Worm (Caenorhabditis elegans) whole organism, dauer: ENCODE data around the gene F38H4.6.

Experiments
- unc-62 ChIP-seq: sonication (generic microtip); optimal IDR thresholded peaks from 2 replicates; lab custom pipeline; 2017; ENCODE audit warnings: missing biosample characterization, missing genetic modification reagents, missing genetic modification characterization

Gene F38H4.6

DNA sequence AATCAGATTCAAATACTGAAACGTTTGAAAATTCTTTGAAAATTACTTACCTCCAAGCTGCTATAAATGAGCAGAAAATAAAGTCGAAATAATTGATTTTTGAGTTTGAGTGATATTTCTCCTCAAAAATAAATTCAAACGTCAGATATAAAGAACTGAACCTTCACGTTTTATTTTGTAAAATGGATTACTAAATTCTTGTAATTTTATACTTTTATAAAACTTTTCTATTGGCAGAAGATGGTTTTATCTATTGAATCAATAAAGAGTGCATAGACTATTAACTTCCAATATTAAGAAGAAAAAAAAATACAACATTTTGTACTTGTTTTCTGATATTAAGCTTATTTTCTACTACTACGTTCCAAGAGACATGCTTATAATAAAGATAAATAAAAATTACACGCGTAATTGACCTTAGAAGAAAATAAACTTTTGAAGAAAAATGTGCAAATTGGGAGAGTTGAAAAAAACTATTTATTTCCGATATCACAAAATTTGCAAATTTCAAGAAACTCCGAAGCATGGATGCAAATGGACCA, at the start of gene F38H4.6, which contains the start of gene F38H4.4:
Gene F38H4.6 (minus strand): TSS at position 101 of the 542 bp plus-strand sequence.
Gene F38H4.4 (plus strand): TSS at position 492 of the 542 bp plus-strand sequence.
- TF ChIP-seq unc-62 (GFP tag; lab: Kevin White, UChicago), result no peak

DNA sequence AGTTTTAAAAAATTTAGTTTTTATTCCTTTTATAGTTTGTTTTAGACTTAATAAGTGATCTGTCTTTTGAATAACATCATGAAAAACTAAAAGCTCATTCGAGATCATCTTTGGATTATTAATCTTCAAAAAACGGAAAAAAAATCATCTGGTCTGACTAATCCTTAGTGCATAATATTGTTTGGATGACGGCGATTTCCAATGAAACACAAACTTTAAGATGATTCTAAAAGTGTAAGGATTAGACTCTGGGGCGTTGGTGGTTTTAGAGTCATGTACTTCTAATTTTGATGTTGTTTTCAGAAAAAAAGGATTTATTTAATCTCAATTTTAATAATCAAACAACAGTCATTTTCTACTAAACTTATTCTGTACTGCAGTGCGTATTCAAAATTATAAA, 45.7 kb upstream of the F38H4.6 start:
- no peak for TF ChIP-seq unc-62 (GFP tag; lab: Kevin White, UChicago)

DNA sequence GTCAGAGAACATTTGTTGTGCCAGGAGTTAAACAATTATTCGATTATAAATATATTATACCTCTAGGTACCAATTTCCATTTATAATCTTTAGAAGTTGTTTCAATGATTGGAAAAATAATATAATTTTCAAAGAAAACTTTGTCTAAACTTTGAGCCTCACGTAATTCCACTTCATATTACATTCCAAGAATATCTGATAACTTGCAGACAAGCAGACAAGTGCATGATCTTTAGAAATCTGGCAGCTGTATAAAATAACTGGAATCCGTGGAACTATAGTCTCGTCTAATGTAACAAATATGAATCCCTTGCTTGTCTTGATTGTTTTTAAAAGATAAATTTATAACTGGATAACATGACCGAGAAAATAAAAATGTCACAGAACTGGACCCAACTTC, 44.9 kb upstream of the F38H4.6 start:
- no peak for TF ChIP-seq unc-62 (GFP tag; lab: Kevin White, UChicago)

DNA sequence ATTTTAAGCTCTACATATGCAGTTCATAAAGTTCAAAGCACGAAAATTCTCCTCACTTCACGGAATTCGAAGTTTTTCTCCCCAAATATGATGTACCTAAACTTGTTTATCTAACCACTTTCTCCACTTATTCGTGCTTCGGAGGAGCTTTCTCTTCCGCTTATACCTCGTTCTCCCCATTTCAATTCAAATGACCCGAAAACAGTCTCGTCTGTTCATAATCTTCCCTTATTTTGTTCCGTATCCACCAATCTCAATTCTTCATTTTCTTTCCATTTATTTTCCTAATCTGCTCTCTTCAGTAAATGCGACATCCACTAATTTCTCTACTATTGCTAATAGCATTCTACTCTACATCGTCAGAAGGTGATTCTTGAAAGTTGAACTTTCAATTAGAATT, 37.6 kb upstream of the F38H4.6 start, which contains the start of gene let-653:
Gene let-653 (plus strand): TSS at position 301 of the 400 bp plus-strand sequence.
- TF ChIP-seq unc-62 (GFP tag; lab: Kevin White, UChicago), result no peak

DNA sequence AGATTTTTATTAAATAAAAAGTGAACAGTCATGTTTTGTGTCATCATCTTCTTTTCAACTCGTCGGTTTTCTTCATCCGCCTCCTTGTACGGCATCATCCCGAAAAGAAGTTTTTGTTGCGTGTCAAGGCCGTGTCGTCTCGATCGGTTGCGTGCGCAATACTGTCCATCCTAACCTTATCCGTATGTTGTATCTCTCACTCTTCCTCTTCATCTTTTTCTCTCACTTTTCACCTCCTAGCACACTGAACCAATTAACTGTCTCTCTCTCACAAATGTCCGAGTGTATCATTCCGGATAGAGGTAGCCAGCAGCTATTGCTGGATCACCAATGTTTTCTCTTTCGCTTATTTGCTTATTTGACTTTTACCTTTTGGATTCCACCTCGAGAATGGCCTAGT, 35.8 kb upstream of the F38H4.6 start:
- no peak for TF ChIP-seq unc-62 (GFP tag; lab: Kevin White, UChicago)

DNA sequence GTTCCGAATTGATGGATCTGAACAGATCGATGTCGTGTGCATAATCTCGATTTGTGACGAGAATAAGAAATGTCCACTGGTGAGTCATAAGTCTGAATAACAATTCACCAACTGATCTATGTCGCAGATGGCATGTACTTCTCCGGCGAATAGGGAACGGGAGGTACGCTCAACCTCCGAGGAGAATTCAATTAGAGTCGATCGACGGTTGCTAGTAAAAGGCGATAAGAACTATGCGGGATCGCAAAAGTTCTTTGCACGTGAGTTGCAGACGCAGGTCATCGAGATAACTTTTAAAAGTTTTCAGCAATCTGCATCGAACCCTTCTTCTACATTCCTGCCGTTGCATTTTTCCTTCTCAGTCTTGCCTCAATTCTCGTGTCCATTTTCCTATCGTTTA, 34.9 kb upstream of the F38H4.6 start:
- TF ChIP-seq unc-62 (GFP tag; lab: Kevin White, UChicago), result no peak

DNA sequence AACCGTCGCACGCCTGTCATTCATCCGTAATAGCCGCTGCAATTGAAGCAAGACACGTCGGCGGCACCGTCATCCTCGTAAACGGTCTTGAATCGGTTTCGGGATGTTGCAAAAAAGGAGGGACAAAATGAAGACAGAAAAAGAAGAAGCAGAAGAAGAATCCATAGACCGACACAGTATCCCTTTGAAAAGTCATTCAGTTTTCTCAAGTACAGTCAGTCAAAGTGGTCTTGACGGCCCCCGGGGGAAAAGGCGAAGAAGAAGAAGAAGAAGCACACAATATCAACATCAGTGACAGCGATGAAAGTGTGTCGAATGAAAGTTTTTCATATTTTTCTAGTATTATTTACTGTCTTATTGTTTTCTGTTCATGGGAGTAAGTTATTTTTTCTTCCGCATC, 30.6 kb upstream of the F38H4.6 start, which contains the start of gene cutl-27:
Gene cutl-27 (plus strand): TSS at position 301 of the 400 bp plus-strand sequence.
- TF ChIP-seq unc-62 (GFP tag; lab: Kevin White, UChicago), result no peak

DNA sequence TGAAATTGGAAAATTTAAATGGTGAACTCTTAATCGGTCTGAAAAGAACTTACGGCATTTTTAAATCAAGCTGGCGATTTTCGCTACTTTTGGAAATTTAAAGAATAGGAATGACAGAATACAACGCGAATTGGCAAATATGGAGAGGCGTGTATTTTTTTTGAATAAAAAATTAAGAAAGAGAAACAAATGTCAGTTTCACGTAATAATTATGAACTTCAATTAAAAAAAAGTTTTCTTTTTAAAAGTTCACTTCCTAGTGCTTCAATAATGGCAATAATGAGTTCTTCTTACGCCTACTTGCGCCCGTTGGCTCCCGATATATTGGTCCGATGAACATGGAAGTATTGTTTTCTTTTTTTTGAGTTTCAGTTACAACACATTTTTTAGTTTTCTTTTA, 30.0 kb upstream of the F38H4.6 start, which contains the start of gene pph-2:
Gene pph-2 (minus strand): TSS at position 101 of the 400 bp plus-strand sequence.
- TF ChIP-seq unc-62 (GFP tag; lab: Kevin White, UChicago), result no peak

DNA sequence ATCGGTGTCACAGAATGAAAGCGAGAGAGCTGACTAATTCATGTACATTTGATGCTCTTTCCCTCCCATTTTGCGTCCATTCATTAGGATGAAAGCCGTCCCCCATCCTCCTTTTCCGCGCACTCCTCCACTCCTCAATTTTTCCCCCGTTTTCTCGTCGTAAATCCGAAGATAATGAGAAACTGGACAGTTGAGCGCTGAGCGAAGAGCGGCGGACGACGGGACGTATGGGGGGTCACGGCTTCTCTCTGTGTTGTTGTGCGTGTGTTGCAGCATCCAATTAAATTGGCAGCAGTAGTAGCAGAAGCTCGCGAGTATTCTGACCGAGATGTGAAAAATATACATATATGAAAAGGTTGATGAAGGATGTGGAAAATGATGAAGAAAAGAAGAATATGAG, 24.2 kb upstream of the F38H4.6 start:
- no peak for TF ChIP-seq unc-62 (GFP tag; lab: Kevin White, UChicago)

DNA sequence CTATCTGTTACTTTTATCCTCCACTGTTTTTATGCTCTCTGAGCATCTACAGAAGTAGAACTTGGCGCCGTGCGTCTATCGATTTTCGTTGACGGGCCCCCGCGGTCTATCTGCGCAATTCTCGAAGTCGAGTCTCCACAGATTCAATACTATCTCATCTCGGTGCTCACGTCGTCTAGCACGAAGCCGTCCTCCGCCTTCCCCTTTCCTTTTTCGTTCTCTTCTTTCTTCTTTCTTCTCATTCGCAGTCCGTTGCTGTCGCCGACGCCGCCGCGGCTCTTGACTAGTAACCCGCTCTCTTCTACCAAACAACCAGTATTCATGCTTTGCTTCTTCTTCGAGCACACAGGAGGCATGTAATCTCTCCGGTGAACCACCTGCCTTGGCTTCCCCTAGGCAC, 23.4 kb upstream of the F38H4.6 start:
- no peak for TF ChIP-seq unc-62 (GFP tag; lab: Kevin White, UChicago)

DNA sequence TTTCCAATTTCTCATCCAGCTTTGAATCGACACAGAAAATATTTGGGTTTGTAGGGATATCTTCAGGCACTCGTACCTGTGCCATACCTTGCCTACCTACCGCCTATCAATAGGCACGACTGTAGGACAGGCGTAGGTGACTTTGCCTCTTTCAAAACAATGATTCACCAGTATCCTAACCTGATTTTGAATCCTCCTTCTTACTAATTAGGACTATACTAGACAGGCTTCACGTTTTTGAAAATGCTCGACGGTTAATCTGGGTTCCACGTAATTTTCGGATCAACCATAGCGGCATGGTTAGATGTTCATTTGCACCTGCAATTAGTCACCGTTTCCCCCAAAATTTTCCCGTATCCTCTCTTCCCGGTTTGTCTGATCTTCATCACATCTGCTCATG, 20.8 kb upstream of the F38H4.6 start:
- TF ChIP-seq unc-62 (GFP tag; lab: Kevin White, UChicago), result no peak

DNA sequence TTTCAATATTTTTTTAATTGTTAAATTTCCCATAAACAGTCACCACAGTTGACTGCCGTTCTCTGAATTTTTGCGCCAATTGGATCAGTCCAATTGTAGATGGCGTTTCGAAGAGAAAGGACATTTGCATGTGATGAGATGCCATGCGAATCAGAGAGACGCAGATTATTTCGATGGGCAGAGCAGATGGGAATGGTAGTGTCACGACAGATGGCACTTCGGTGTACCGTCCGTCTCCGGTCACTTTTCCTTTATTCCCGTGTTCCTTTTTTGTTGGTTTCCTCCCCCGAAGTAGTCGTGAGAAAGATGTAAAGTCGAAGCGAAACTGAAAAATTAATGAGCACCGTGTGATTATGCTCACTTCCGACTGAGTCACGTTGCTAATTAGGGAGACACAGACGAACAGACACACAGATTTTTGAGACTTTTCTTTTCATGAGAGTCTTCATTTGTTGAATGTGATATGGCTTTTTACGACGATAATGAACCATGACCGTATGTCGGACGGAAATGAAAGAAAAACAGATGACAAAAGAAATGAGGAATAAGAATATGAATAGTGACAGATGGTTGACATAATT, 20.1 kb upstream of the F38H4.6 start:
- no peak for TF ChIP-seq unc-62 (GFP tag; lab: Kevin White, UChicago)

DNA sequence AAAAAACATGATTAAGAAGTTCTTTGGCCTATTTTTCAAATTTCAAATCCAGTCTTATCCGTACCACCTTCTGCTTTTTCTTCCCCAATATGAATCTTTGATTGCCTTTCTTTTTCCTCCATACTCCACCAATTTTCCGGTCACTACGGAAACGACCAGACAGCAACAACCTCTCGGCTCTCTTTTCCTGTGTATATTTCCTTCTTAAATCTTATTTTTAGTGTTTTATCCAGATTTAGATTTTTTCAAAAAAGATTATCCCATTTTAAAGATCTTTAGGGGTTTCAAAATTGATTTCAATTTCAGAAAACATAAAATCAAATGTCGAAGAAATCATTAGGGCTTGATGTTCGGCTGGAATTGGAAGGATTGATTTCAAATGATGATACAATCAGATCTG, 16.6 kb upstream of the F38H4.6 start, which contains the start of gene trpa-1:
Gene trpa-1 (plus strand): TSS at position 301 of the 400 bp plus-strand sequence.
- TF ChIP-seq unc-62 (GFP tag; lab: Kevin White, UChicago), result no peak

DNA sequence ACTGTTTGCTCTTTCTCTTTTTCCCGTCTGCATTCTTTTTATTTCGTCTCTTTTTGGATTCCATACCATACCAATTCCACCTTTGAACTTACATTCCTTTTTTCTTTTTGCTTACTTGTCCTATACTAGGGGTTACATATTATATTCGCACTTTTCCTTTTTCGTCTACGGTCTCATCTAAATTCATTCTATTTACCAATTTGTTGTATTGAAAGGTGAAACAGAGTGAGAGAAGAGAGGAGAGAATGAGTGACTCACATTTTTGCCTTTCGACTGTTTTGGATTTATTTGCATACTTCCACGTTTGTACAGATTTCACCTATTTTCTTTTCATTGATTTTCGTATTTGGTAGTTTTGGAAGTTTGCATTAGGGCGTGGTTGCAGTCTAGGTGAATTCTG, 15.8 kb upstream of the F38H4.6 start:
- TF ChIP-seq unc-62 (GFP tag; lab: Kevin White, UChicago), result no peak

DNA sequence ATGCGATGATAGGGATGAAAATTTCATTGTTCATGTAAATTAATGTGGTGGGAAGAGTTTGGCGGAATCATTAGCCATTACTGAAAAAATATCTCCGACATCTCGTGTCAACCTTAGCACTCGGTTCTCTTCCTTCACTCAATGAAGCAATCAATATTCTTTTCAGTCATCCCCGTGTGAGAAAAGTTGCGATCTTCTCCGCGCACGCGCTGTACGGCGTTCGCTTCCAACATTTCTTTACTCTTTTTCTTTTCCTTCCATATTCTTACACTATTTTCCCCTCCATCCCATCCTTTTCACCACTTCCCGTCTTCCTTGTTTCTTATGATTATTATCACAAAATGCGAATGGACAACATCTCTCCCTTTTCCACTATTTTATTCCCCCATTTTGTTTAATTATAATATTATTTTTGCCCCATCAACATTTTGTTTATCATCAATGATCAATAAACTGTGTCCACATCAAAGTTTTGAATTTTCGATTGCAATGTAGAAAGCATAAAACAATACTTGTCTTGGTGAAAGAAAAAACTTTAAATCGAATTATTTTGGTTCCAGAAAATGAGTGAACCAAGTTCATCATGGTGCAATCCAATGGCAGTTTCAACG, 12.4 kb upstream of the F38H4.6 start, which contains the start of gene mob-1:
Gene mob-1 (plus strand): TSS at position 561 of the 611 bp plus-strand sequence.
- no peak for TF ChIP-seq unc-62 (GFP tag; lab: Kevin White, UChicago)

DNA sequence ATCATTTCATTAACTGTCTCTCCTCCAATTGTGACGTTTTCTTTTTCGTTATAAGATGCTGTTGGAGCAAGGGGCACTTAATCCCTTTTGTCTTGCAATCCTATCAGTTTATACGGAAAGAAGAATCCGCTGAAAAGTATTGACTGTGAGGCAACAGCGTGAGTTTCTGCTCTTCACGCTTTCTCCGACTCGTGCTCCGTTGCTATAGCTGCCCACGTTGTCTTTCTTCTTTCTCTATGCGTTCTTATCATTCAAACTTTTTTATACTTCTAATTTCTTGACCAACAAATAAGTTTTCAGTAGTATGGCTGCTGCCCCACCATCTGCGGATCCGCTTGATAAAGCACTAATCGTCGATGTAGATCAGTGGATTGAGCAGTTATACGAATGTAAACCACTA, 10.5 kb upstream of the F38H4.6 start, which contains the start of gene let-92:
Gene let-92 (plus strand): TSS at position 301 of the 400 bp plus-strand sequence.
- no peak for TF ChIP-seq unc-62 (GFP tag; lab: Kevin White, UChicago)
